Worm (Caenorhabditis elegans) whole organism, L1 larva: Measurements from ENCODE around the gene exc-5.

Source experiments
- jun-1 ChIP-seq: fragments of 150-350 bp; optimal IDR thresholded peaks from 2 replicates; lab custom pipeline; 2014; ENCODE audit warnings: missing biosample characterization, missing genetic modification reagents, missing genetic modification characterization
- lin-35 ChIP-seq, 2 experiments: fragments of 150-350 bp; optimal IDR thresholded peaks; 2 replicates each; lab custom pipeline; 2014; ENCODE audit warnings: missing biosample characterization in 2 of 2, missing genetic modification characterization in 2 of 2, missing genetic modification reagents in 2 of 2
- nhr-76 ChIP-seq: sonication (generic microtip); optimal IDR thresholded peaks from 2 replicates; lab custom pipeline; 2017; ENCODE audit warnings: missing biosample characterization, missing genetic modification characterization

- TF ChIP-seq jun-1 (tag; lab: Kevin White, UChicago) = no peak
- TF ChIP-seq lin-35 (GFP tag; optimal IDR thresholded peaks at IDR 0.05; lab: Kevin White, UChicago) = no peak
- no peak for TF ChIP-seq nhr-76 (tag; lab: Kevin White, UChicago)
These were observed 14.0 kb upstream of the exc-5 start, which contains the start of gene T28C6.7 for ce11 chrIV:8827500-8827899.
